Comparison of ENCODE assay signal across 4 fruit fly cellular contexts in the genomic region with DNA sequence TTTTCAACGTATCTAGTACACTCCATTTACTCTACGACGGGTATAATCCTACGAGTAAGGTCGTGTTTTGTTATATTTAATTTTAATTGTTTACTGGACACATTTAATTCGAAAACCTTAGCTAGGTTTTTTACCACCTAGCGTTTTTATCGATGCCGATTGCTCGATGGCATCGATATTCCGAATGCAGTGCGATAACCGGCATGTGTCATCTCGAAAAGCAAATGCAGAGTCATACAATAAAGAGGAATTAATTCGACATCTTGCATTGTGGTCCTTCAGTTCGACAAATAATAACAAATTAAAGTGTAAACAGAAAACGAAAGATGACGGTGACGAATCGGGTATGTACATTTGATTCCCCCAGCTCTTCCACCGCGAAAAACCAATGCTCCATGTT.
TF ChIP-seq lines count a peak whose summit lies in the region.

A gene (plus strand): TSS at position 201 of the 400 bp plus-strand sequence.

- peak; percentile 46 for TF ChIP-seq CTCF in whole organism, embryonic (GFP tag; optimal IDR thresholded peaks at IDR 0.05; lab: Kevin White, UChicago)

TF ChIP-seq in whole organism, adult, 20 proteins besides CTCF, POLR2A, EP300 and RAD21:
- TF ChIP-seq Crg-1 (GFP tag; optimal IDR thresholded peaks at IDR 0.05; lab: Kevin White, UChicago) (no peak), toe (GFP tag; optimal IDR thresholded peaks at IDR 0.05; lab: Kevin White, UChicago) (no peak), cic (GFP tag; optimal IDR thresholded peaks at IDR 0.05; lab: Kevin White, UChicago) (no peak), CG5204 (GFP tag; optimal IDR thresholded peaks at IDR 0.05; lab: Kevin White, UChicago) (no peak), cnc (optimal IDR thresholded peaks at IDR 0.05; lab: Kevin White, UChicago) (peak; percentile 50 to 83), CG7045 (GFP tag; optimal IDR thresholded peaks at IDR 0.05; lab: Kevin White, UChicago) (no peak), tj (GFP tag; optimal IDR thresholded peaks at IDR 0.05; lab: Kevin White, UChicago) (peak; percentile 53), CG14711 (tag; optimal IDR thresholded peaks at IDR 0.05; lab: Kevin White, UChicago) (no peak), kay (GFP tag; lab: Kevin White, UChicago; ENCODE audit: borderline replicate concordance) (no peak), CG1620 (GFP tag; optimal IDR thresholded peaks at IDR 0.05; lab: Kevin White, UChicago) (peak; percentile 6), bab1 (GFP tag; optimal IDR thresholded peaks at IDR 0.05; lab: Kevin White, UChicago) (peak; percentile 42), CG7101 (tag; optimal IDR thresholded peaks at IDR 0.05; lab: Kevin White, UChicago) (no peak), Mnt (GFP tag; optimal IDR thresholded peaks at IDR 0.05; lab: Kevin White, UChicago) (peak; percentile 22), CG33017 (tag; optimal IDR thresholded peaks at IDR 0.05; lab: Kevin White, UChicago) (no peak)

TF ChIP-seq in whole organism, embryonic, 481 proteins besides CTCF, POLR2A, EP300 and RAD21 (continues in another document):
- TF ChIP-seq Scr (GFP tag; IDR thresholded peaks at IDR 0.05; lab: Robert Waterston, UW; ENCODE audit: partially characterized antibody) (peak; percentile 73), MESR4 (GFP tag; optimal IDR thresholded peaks at IDR 0.05; lab: Kevin White, UChicago) (peak; percentile 84), sr (GFP tag; IDR thresholded peaks at IDR 0.05; lab: Robert Waterston, UW) (no peak), kah (GFP tag; optimal IDR thresholded peaks at IDR 0.05; lab: Kevin White, UChicago) (no peak), BEAF-32 (GFP tag; optimal IDR thresholded peaks at IDR 0.05; lab: Kevin White, UChicago) (peak; percentile 79), gfzf (GFP tag; optimal IDR thresholded peaks at IDR 0.05; lab: Kevin White, UChicago) (peak; percentile 43), Doc3 (GFP tag; IDR thresholded peaks at IDR 0.05; lab: Robert Waterston, UW; ENCODE audit: partially characterized antibody) (peak; percentile 46; the same call in 1 of the 3 replicates), Dll (GFP tag; IDR thresholded peaks at IDR 0.05; lab: Robert Waterston, UW; ENCODE audit: partially characterized antibody) (peak; percentile 74), zen2 (GFP tag; IDR thresholded peaks at IDR 0.05; lab: Robert Waterston, UW; ENCODE audit: partially characterized antibody) (peak; percentile 66; the same call in 1 of the 3 replicates), Xrp1 (GFP tag; IDR thresholded peaks at IDR 0.05; lab: Robert Waterston, UW) (no peak), danr (GFP tag; IDR thresholded peaks at IDR 0.05; lab: Robert Waterston, UW) (no peak), CG16863 (GFP tag; optimal IDR thresholded peaks at IDR 0.05; lab: Kevin White, UChicago) (peak; percentile 9), slbo (GFP tag; IDR thresholded peaks at IDR 0.05; lab: Robert Waterston, UW) (0 out of 2 replicates have a peak, but pooled peaks have one; percentile 4), hb (GFP tag; IDR thresholded peaks at IDR 0.05; lab: Robert Waterston, UW; ENCODE audit: partially characterized antibody) (peak; percentile 79), hbn (GFP tag; IDR thresholded peaks at IDR 0.05; lab: Robert Waterston, UW; ENCODE audit: partially characterized antibody) (peak; percentile 47; the same call in 1 of the 2 replicates), CG14710 (tag; optimal IDR thresholded peaks at IDR 0.05; lab: Kevin White, UChicago) (peak; percentile 45), CG42726 (GFP tag; IDR thresholded peaks at IDR 0.05; lab: Robert Waterston, UW; ENCODE audit: partially characterized antibody) (peak; percentile 44; the same call in 1 of the 2 replicates), CG1603 (tag; optimal IDR thresholded peaks at IDR 0.05; lab: Kevin White, UChicago) (peak; percentile 64), CG8290 (GFP tag; optimal IDR thresholded peaks at IDR 0.05; lab: Kevin White, UChicago) (no peak), CG8290 (tag; optimal IDR thresholded peaks at IDR 0.05; lab: Kevin White, UChicago) (peak in 1 of 2 experiments; percentile 64), sens (GFP tag; lab: Kevin White, UChicago) (peak; percentile 64)

TF ChIP-seq in whole organism, prepupa, 60 proteins besides CTCF, POLR2A, EP300 and RAD21 (continues in another document):
- TF ChIP-seq Hr38 (GFP tag; optimal IDR thresholded peaks at IDR 0.05; lab: Kevin White, UChicago), result no peak
- no peak for TF ChIP-seq CG6808 (GFP tag; optimal IDR thresholded peaks at IDR 0.05; lab: Kevin White, UChicago)
- peak; percentile 2 for TF ChIP-seq lz (GFP tag; optimal IDR thresholded peaks at IDR 0.05; lab: Kevin White, UChicago)
- no peak for TF ChIP-seq Lpt (GFP tag; optimal IDR thresholded peaks at IDR 0.05; lab: Kevin White, UChicago)
- TF ChIP-seq CG8319 (GFP tag; optimal IDR thresholded peaks at IDR 0.05; lab: Kevin White, UChicago), result no peak
- TF ChIP-seq CG6163 (GFP tag; IDR thresholded peaks at IDR 0.05; lab: Robert Waterston, UW), result no peak
- TF ChIP-seq CG11762 (GFP tag; optimal IDR thresholded peaks at IDR 0.05; lab: Kevin White, UChicago; ENCODE audit: insufficient read depth), result no peak
- no peak for TF ChIP-seq Eip93F (GFP tag; optimal IDR thresholded peaks at IDR 0.05; lab: Kevin White, UChicago)
- no peak for TF ChIP-seq fd85E (GFP tag; optimal IDR thresholded peaks at IDR 0.05; lab: Kevin White, UChicago)
- peak; percentile 16 for TF ChIP-seq Sox14 (GFP tag; optimal IDR thresholded peaks at IDR 0.05; lab: Kevin White, UChicago)
- TF ChIP-seq salr (GFP tag; optimal IDR thresholded peaks at IDR 0.05; lab: Kevin White, UChicago), result no peak
- no peak for TF ChIP-seq dsx (GFP tag; optimal IDR thresholded peaks at IDR 0.05; lab: Kevin White, UChicago; ENCODE audit: poor library complexity, severe bottlenecking)
- TF ChIP-seq CG1621 (tag; optimal IDR thresholded peaks at IDR 0.05; lab: Kevin White, UChicago), result no peak
- TF ChIP-seq Ets96B (tag; optimal IDR thresholded peaks at IDR 0.05; lab: Kevin White, UChicago), result no peak
- TF ChIP-seq Eip75B (GFP tag; optimal IDR thresholded peaks at IDR 0.05; lab: Kevin White, UChicago), result no peak
- TF ChIP-seq fd59A (GFP tag; optimal IDR thresholded peaks at IDR 0.05; lab: Kevin White, UChicago), result no peak
- TF ChIP-seq CG32006 (GFP tag; optimal IDR thresholded peaks at IDR 0.05; lab: Kevin White, UChicago), result no peak
- no peak for TF ChIP-seq CG6792 (GFP tag; optimal IDR thresholded peaks at IDR 0.05; lab: Kevin White, UChicago)
- no peak for TF ChIP-seq OdsH (GFP tag; optimal IDR thresholded peaks at IDR 0.05; lab: Kevin White, UChicago)
- no peak for TF ChIP-seq cyc (GFP tag; optimal IDR thresholded peaks at IDR 0.05; lab: Kevin White, UChicago)
- TF ChIP-seq Sox15 (GFP tag; optimal IDR thresholded peaks at IDR 0.05; lab: Kevin White, UChicago), result no peak
- no peak for TF ChIP-seq Sox102F (GFP tag; optimal IDR thresholded peaks at IDR 0.05; lab: Kevin White, UChicago)
- peak; percentile 59 for TF ChIP-seq Eip78C (GFP tag; lab: Kevin White, UChicago)
- TF ChIP-seq Smox (GFP tag; optimal IDR thresholded peaks at IDR 0.05; lab: Kevin White, UChicago), result no peak
- TF ChIP-seq CG11294 (GFP tag; IDR thresholded peaks at IDR 0.05; lab: Robert Waterston, UW), result no peak
- no peak for TF ChIP-seq Blimp-1 (GFP tag; optimal IDR thresholded peaks at IDR 0.05; lab: Kevin White, UChicago)
- no peak for TF ChIP-seq CG3919 (GFP tag; optimal IDR thresholded peaks at IDR 0.05; lab: Kevin White, UChicago)
- TF ChIP-seq CG9139 (GFP tag; optimal IDR thresholded peaks at IDR 0.05; lab: Kevin White, UChicago), result no peak

TF ChIP-seq in whole organism, wandering third instar larva, 38 proteins besides CTCF, POLR2A, EP300 and RAD21:
- TF ChIP-seq Jra (GFP tag; optimal IDR thresholded peaks at IDR 0.05; lab: Kevin White, UChicago) (peak; percentile 11), Rel (GFP tag; optimal IDR thresholded peaks at IDR 0.05; lab: Kevin White, UChicago) (no peak), Rel (tag; optimal IDR thresholded peaks at IDR 0.05; lab: Kevin White, UChicago) (peak; percentile 0), Dif (GFP tag; optimal IDR thresholded peaks at IDR 0.05; lab: Kevin White, UChicago; ENCODE audit: partially characterized antibody) (no peak), h (GFP tag; optimal IDR thresholded peaks at IDR 0.05; lab: Kevin White, UChicago) (peak; percentile 5)
